Worm (Caenorhabditis elegans) whole organism, L3 larva: ENCODE measurements around the gene F48E8.4.

Experiments
- R02D3.7 ChIP-seq: fragments of 150-350 bp; optimal IDR thresholded peaks from 2 replicates; lab custom pipeline; 2014; ENCODE audit warnings: missing biosample characterization, missing genetic modification characterization
- ZK546.5 ChIP-seq: sonication (generic microtip); optimal IDR thresholded peaks from 2 replicates; lab custom pipeline; 2017; ENCODE audit warnings: missing biosample characterization, missing genetic modification characterization
- aly-2 ChIP-seq: fragments of 150-350 bp; optimal IDR thresholded peaks from 2 replicates; lab custom pipeline; 2014; ENCODE audit warnings: missing biosample characterization, missing genetic modification characterization
- ama-1 ChIP-seq: fragments of 150-350 bp; optimal IDR thresholded peaks from 2 replicates; lab custom pipeline; 2018
- ceh-16 ChIP-seq: sonication (generic microtip); optimal IDR thresholded peaks from 2 replicates; lab custom pipeline; 2017; ENCODE audit warnings: missing biosample characterization, missing genetic modification characterization
- ceh-28 ChIP-seq: fragments of 150-350 bp; optimal IDR thresholded peaks from 2 replicates; lab custom pipeline; 2014; ENCODE audit warnings: missing biosample characterization, missing genetic modification reagents, missing genetic modification characterization
- ceh-82 ChIP-seq: fragments of 150-350 bp; optimal IDR thresholded peaks from 2 replicates; lab custom pipeline; 2014; ENCODE audit warnings: missing biosample characterization, missing genetic modification characterization
- ceh-9 ChIP-seq: sonication (generic microtip); optimal IDR thresholded peaks from 2 replicates; lab custom pipeline; 2018; ENCODE audit warnings: missing biosample characterization, missing genetic modification characterization
- daf-12 ChIP-seq: fragments of 150-350 bp; optimal IDR thresholded peaks from 2 replicates; lab custom pipeline; 2014; ENCODE audit warnings: missing biosample characterization, missing genetic modification reagents, missing genetic modification characterization
- egl-27 ChIP-seq: sonication (generic microtip); optimal IDR thresholded peaks from 4 replicates; lab custom pipeline; 2017; ENCODE audit warnings: missing biosample characterization, missing genetic modification reagents, missing genetic modification characterization
- egl-5 ChIP-seq: fragments of 150-350 bp; optimal IDR thresholded peaks from 2 replicates; lab custom pipeline; 2017; ENCODE audit warnings: missing biosample characterization, missing genetic modification reagents, missing genetic modification characterization, inconsistent platforms
- elt-1 ChIP-seq: fragments of 150-350 bp; optimal IDR thresholded peaks from 2 replicates; lab custom pipeline; 2014; ENCODE audit warnings: missing biosample characterization, missing genetic modification characterization
- elt-2 ChIP-seq: sonication (generic microtip); optimal IDR thresholded peaks from 2 replicates; lab custom pipeline; 2016; ENCODE audit warnings: missing genetic modification reagents, mild to moderate bottlenecking, missing genetic modification characterization, missing compliant biosample characterization
- elt-3 ChIP-seq, 3 experiments: fragments of 150-350 bp in 1 of 3; sonication (generic microtip) in 2 of 3; optimal IDR thresholded peaks; 2 replicates in 2 of 3; 4 replicates in 1 of 3; lab custom pipeline; 2014 to 2017; ENCODE audit warnings: missing biosample characterization in 3 of 3, missing genetic modification characterization in 3 of 3
- eor-1 ChIP-seq, 2 experiments: fragments of 150-350 bp; optimal IDR thresholded peaks; 2 replicates each; lab custom pipeline; 2014 to 2018; ENCODE audit warnings: missing biosample characterization in 2 of 2, missing genetic modification characterization in 2 of 2
- fkh-10 ChIP-seq: sonication (generic microtip); optimal IDR thresholded peaks from 2 replicates; lab custom pipeline; 2017; ENCODE audit warnings: missing biosample characterization, missing genetic modification reagents, missing genetic modification characterization
- fkh-2 ChIP-seq: fragments of 150-350 bp; optimal IDR thresholded peaks from 2 replicates; lab custom pipeline; 2014; ENCODE audit warnings: missing biosample characterization, missing genetic modification reagents, missing genetic modification characterization
- fos-1 ChIP-seq: fragments of 150-350 bp; optimal IDR thresholded peaks from 2 replicates; lab custom pipeline; 2014; ENCODE audit warnings: missing biosample characterization, missing genetic modification characterization
- hmg-11 ChIP-seq: sonication (generic microtip); optimal IDR thresholded peaks from 2 replicates; lab custom pipeline; 2016; ENCODE audit warnings: missing genetic modification characterization, missing compliant biosample characterization
- jun-1 ChIP-seq: fragments of 150-350 bp; optimal IDR thresholded peaks from 2 replicates; lab custom pipeline; 2014; ENCODE audit warnings: missing biosample characterization, missing genetic modification reagents, missing genetic modification characterization
- lin-15B ChIP-seq: fragments of 150-350 bp; optimal IDR thresholded peaks from 2 replicates; lab custom pipeline; 2014; ENCODE audit warnings: missing biosample characterization, missing genetic modification characterization
- lin-39 ChIP-seq: fragments of 150-350 bp; optimal IDR thresholded peaks from 2 replicates; lab custom pipeline; 2018; ENCODE audit warnings: missing biosample characterization, missing genetic modification reagents, missing genetic modification characterization
- lsy-12 ChIP-seq: sonication (generic microtip); optimal IDR thresholded peaks from 2 replicates; lab custom pipeline; 2016; ENCODE audit warnings: mild to moderate bottlenecking, missing genetic modification characterization, missing compliant biosample characterization
- mdl-1 ChIP-seq: fragments of 150-350 bp; optimal IDR thresholded peaks from 2 replicates; lab custom pipeline; 2014; ENCODE audit warnings: missing biosample characterization, missing genetic modification characterization
- mml-1 ChIP-seq: fragments of 150-350 bp; sonication (generic microtip); optimal IDR thresholded peaks from 3 replicates; lab custom pipeline; 2014; ENCODE audit warnings: missing biosample characterization, missing genetic modification characterization
- nfya-1 ChIP-seq: sonication (generic microtip); optimal IDR thresholded peaks from 2 replicates; lab custom pipeline; 2017; ENCODE audit warnings: missing genetic modification characterization, mild to moderate bottlenecking, missing compliant biosample characterization, antibody characterized with exemption, moderate library complexity; ENCODE audit not compliant: insufficient read depth
- nhr-11 ChIP-seq: fragments of 150-350 bp; optimal IDR thresholded peaks from 2 replicates; lab custom pipeline; 2014; ENCODE audit warnings: missing biosample characterization, missing genetic modification characterization
- nhr-12 ChIP-seq: fragments of 150-350 bp; optimal IDR thresholded peaks from 2 replicates; lab custom pipeline; 2014; ENCODE audit warnings: missing biosample characterization, missing genetic modification characterization
- nhr-23 ChIP-seq: fragments of 150-350 bp; optimal IDR thresholded peaks from 2 replicates; lab custom pipeline; 2014; ENCODE audit warnings: missing biosample characterization, missing genetic modification reagents, missing genetic modification characterization
- nhr-237 ChIP-seq: fragments of 150-350 bp; optimal IDR thresholded peaks from 2 replicates; lab custom pipeline; 2014; ENCODE audit warnings: missing biosample characterization, missing genetic modification characterization
- nhr-25 ChIP-seq: sonication (generic microtip); optimal IDR thresholded peaks from 2 replicates; lab custom pipeline; 2017; ENCODE audit warnings: missing biosample characterization, missing genetic modification characterization
- nhr-28 ChIP-seq: fragments of 150-350 bp; optimal IDR thresholded peaks from 2 replicates; lab custom pipeline; 2014; ENCODE audit warnings: missing biosample characterization, missing genetic modification characterization
- nhr-43 ChIP-seq: sonication (generic microtip); optimal IDR thresholded peaks from 2 replicates; lab custom pipeline; 2016; ENCODE audit warnings: mild to moderate bottlenecking, missing genetic modification characterization, missing compliant biosample characterization; ENCODE audit not compliant: poor library complexity, severe bottlenecking
- nhr-67 ChIP-seq: fragments of 150-350 bp; optimal IDR thresholded peaks from 2 replicates; lab custom pipeline; 2014; ENCODE audit warnings: missing biosample characterization, missing genetic modification characterization
- nhr-76 ChIP-seq: fragments of 150-350 bp; sonication (generic microtip); optimal IDR thresholded peaks from 5 replicates; lab custom pipeline; 2014; ENCODE audit warnings: missing biosample characterization, missing genetic modification characterization
- nhr-77 ChIP-seq: fragments of 150-350 bp; optimal IDR thresholded peaks from 2 replicates; lab custom pipeline; 2014; ENCODE audit warnings: missing biosample characterization, missing genetic modification characterization
- pha-4 ChIP-seq: fragments of 150-350 bp; optimal IDR thresholded peaks from 2 replicates; lab custom pipeline; 2014; ENCODE audit warnings: missing biosample characterization, missing genetic modification reagents, missing genetic modification characterization
- pqm-1 ChIP-seq: fragments of 150-350 bp; optimal IDR thresholded peaks from 2 replicates; lab custom pipeline; 2017; ENCODE audit warnings: missing biosample characterization, missing genetic modification characterization, inconsistent platforms
- sea-2 ChIP-seq: fragments of 150-350 bp; sonication (generic microtip); optimal IDR thresholded peaks from 4 replicates; lab custom pipeline; 2014; ENCODE audit warnings: missing biosample characterization, missing genetic modification reagents, missing genetic modification characterization
- skn-1 ChIP-seq: fragments of 150-350 bp; optimal IDR thresholded peaks from 2 replicates; lab custom pipeline; 2014; ENCODE audit warnings: missing biosample characterization, missing genetic modification characterization
- snpc-4 ChIP-seq: fragments of 150-350 bp; optimal IDR thresholded peaks from 2 replicates; lab custom pipeline; 2014; ENCODE audit warnings: missing biosample characterization, missing genetic modification characterization
- tbx-2 ChIP-seq: sonication (generic microtip); optimal IDR thresholded peaks from 2 replicates; lab custom pipeline; 2016; ENCODE audit warnings: mild to moderate bottlenecking, missing genetic modification characterization, missing compliant biosample characterization
- unc-39 ChIP-seq: sonication (generic microtip); optimal IDR thresholded peaks from 4 replicates; lab custom pipeline; 2017; ENCODE audit warnings: missing biosample characterization, missing genetic modification characterization
- unc-62 ChIP-seq: fragments of 150-350 bp; sonication (generic microtip); optimal IDR thresholded peaks from 4 replicates; lab custom pipeline; 2014; ENCODE audit warnings: missing biosample characterization, missing genetic modification reagents, missing genetic modification characterization
- zag-1 ChIP-seq: fragments of 150-350 bp; optimal IDR thresholded peaks from 2 replicates; lab custom pipeline; 2014; ENCODE audit warnings: missing biosample characterization, missing genetic modification characterization
- ztf-11 ChIP-seq: fragments of 150-350 bp; optimal IDR thresholded peaks from 2 replicates; lab custom pipeline; 2014; ENCODE audit warnings: missing biosample characterization, missing genetic modification characterization
- ztf-4 ChIP-seq: fragments of 150-350 bp; optimal IDR thresholded peaks from 2 replicates; lab custom pipeline; 2014; ENCODE audit warnings: missing biosample characterization, missing genetic modification characterization

Gene F48E8.4

ce11 chrIII:5504725-5505473 is 51.5 kb downstream of the F48E8.4 start:
- no peak for TF ChIP-seq ceh-9 (tag; lab: Kevin White, UChicago)
- no peak for TF ChIP-seq pqm-1 (tag; lab: Kevin White, UChicago)
- no peak for TF ChIP-seq ztf-4 (tag; lab: Kevin White, UChicago)
- peak; percentile 42 for TF ChIP-seq nhr-43 (tag; lab: Kevin White, UChicago)
- TF ChIP-seq fkh-10, result no peak

- TF ChIP-seq nhr-67 (tag; lab: Kevin White, UChicago), result no peak
- TF ChIP-seq ama-1, result peak; percentile 44
Observed at ce11 chrIII:5505474-5506022, 52.2 kb downstream of the F48E8.4 start.

ce11 chrIII:5506023-5506597 is 52.7 kb downstream of the F48E8.4 start:
- TF ChIP-seq nhr-12 (tag; lab: Kevin White, UChicago) (no peak), nhr-77 (tag; lab: Kevin White, UChicago) (no peak), daf-12 (tag; lab: Kevin White, UChicago) (no peak), lin-39 (tag; lab: Kevin White, UChicago) (no peak), elt-2 (peak; percentile 36), egl-27 (tag; lab: Kevin White, UChicago) (no peak), zag-1 (tag; lab: Kevin White, UChicago) (no peak), aly-2 (tag; lab: Kevin White, UChicago) (no peak), eor-1 (tag; optimal IDR thresholded peaks at IDR 0.05; lab: Kevin White, UChicago) (no peak), nhr-237 (no peak), ceh-9 (tag; lab: Kevin White, UChicago) (no peak), lin-15B (tag; lab: Kevin White, UChicago) (no peak), sea-2 (GFP tag; lab: Kevin White, UChicago) (no peak), ceh-82 (tag; lab: Kevin White, UChicago) (no peak), R02D3.7 (tag; lab: Kevin White, UChicago) (peak; percentile 56), snpc-4 (no peak), nhr-28 (tag; lab: Kevin White, UChicago) (no peak), ceh-16 (tag; lab: Kevin White, UChicago) (no peak), nhr-23 (tag; lab: Kevin White, UChicago) (peak; percentile 79), ama-1 (peak; percentile 92), elt-1 (tag; lab: Kevin White, UChicago) (no peak), fkh-2 (tag; lab: Kevin White, UChicago) (no peak), pha-4 (tag; lab: Kevin White, UChicago) (peak; percentile 35), nhr-11 (no peak), fos-1 (tag; lab: Kevin White, UChicago) (no peak), unc-39 (tag; lab: Kevin White, UChicago) (no peak), jun-1 (peak; percentile 44), nfya-1 (tag; lab: Kevin White, UChicago) (no peak), ztf-4 (tag; lab: Kevin White, UChicago) (no peak), elt-3 (tag; optimal IDR thresholded peaks at IDR 0.05; lab: Kevin White, UChicago) (no peak), lsy-12 (tag; lab: Kevin White, UChicago) (peak; percentile 72), ceh-28 (no peak), nhr-25 (tag; lab: Kevin White, UChicago) (peak; percentile 40), hmg-11 (tag; lab: Kevin White, UChicago) (no peak), ztf-11 (no peak), skn-1 (tag; lab: Kevin White, UChicago) (no peak), mdl-1 (no peak), mml-1 (tag; lab: Kevin White, UChicago) (no peak), pqm-1 (tag; lab: Kevin White, UChicago) (no peak), nhr-67 (tag; lab: Kevin White, UChicago) (no peak), egl-5 (tag; lab: Kevin White, UChicago) (no peak), tbx-2 (tag; lab: Kevin White, UChicago) (peak; percentile 27), unc-62 (no peak), fkh-10 (no peak), ZK546.5 (tag; lab: Kevin White, UChicago) (no peak), nhr-76 (tag; lab: Kevin White, UChicago) (no peak), nhr-43 (tag; lab: Kevin White, UChicago) (peak; percentile 71)
